Fruit fly (Drosophila melanogaster) whole organism: ENCODE measurements around the gene Sgs8.

Experiments
- CG8478 ChIP-seq: fragments of >200 bp; optimal IDR thresholded peaks from 2 replicates; lab custom pipeline; 2018; ENCODE audit warnings: inconsistent platforms
- pan ChIP-seq: fragments of >200 bp; optimal IDR thresholded peaks from 2 replicates; lab custom pipeline; 2017

DNA sequence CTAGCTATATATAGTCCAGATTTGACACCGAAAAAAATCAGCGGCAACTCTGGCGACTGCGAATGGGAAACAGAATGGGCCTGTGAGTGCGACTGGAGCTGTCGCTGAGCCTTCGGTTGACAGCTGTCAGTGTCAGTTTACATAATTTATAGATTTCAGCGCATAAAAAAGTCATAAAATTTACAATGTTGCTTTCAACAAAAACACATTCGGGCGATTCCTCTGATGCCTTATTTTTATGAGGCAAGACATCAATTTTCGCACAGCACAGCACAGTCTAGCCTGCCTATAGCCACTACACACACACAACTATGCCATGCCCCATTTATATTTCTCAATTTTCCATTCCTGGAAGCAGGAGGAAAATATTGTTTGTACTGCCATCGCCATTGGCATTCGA is 36.8 kb downstream of the Sgs8 start:
- TF ChIP-seq pan (lab: Kevin White, UChicago) = no peak
- no peak for TF ChIP-seq CG8478 (lab: Kevin White, UChicago)
